Worm (Caenorhabditis elegans) whole organism, dauer: ENCODE measurements around the gene srh-207.
"Not testable (repeated sequence)": the region's sequence is repeated elsewhere in the genome, so short reads cannot be mapped to it uniquely, and the experiment has no call there.

Experiments
- unc-62 ChIP-seq: sonication (generic microtip); optimal IDR thresholded peaks from 2 replicates; lab custom pipeline; 2017; ENCODE audit warnings: missing biosample characterization, missing genetic modification reagents, missing genetic modification characterization

Gene srh-207

DNA sequence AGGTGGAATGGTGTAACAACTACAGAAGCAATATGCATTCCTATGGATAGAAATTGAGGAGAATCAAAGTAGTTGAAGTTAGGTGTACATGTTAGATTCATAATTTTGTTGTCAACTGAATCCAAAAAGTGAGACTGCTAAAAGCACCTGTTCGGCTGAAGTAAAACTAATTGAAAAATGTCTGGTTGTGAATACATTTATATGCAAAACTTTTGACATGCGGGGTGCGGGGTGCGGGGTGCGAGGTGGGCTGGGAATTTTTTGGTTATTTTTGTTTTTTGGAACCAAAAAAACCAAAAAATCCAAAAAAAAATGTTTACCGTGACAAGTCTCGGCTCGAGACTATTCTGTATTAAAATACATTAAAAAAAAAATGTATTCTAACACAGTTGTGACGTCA, at the start of gene srh-207:
Gene srh-207 (minus strand): TSS at position 101 of the 400 bp plus-strand sequence.
- no peak for TF ChIP-seq unc-62 (GFP tag; lab: Kevin White, UChicago)

DNA sequence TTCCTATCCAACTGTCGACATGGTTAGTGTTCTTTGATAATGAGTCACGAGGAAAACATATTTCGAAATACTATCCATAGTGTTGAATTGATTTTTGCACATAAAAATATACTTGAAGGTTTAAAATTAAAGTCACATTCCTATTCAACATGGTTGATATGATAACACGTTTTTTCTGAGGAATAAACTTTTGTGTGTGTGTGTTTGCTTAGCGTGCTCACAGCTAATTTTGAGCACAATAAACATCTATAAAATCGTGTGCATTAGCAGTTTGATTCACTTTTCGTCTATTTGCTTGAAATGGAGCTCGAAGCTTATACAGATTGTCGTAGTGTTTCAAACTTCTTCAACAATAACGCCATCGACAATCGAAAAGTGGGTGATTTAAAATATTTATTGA, 46.5 kb upstream of the srh-207 start, which contains the start of gene ZK228.10:
Gene ZK228.10 (plus strand): TSS at position 301 of the 400 bp plus-strand sequence.
- no peak for TF ChIP-seq unc-62 (GFP tag; lab: Kevin White, UChicago)

DNA sequence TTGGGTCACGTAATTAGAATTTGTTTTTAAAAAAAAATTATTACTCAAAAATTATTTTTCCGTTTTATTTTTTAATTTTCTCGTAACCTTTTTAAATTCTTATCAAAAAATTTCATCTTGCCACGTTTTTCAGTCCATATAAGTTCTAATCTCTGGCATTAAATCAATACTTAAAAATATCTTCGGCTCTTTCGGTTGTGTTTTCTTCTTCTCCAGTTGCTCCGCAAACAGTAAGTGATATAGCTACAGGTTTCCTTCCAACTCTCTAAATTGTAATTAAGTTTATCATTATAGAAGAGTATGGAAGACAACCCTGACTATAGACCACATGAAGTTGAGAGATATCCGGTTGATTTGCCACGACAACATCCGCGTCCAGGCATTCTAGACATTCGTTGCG, 34.1 kb upstream of the srh-207 start, which contains the start of gene ZK228.1:
Gene ZK228.1 (plus strand): TSS at position 301 of the 400 bp plus-strand sequence.
- TF ChIP-seq unc-62 (GFP tag; lab: Kevin White, UChicago) = no peak

DNA sequence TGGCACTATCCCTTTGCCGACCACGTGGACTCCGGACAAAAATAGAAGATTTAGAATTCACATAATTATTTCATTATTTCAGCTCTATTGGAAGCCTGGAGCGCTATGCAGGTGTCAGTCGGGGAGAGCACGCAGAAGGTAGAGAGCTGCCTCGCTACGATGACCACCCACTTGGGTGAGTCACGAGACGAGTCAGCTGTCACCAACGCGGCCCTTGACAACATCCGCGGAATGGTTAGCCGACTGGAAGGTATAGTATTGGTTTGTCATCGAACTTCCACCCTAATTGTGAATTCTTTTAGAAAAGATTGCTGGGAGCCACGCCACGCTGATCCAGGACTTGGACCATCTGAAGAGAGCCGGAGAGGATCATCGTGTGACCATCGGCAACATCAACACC, 29.4 kb upstream of the srh-207 start, which contains the start of gene ZK262.9:
Gene ZK262.9 (plus strand): TSS at position 301 of the 400 bp plus-strand sequence.
- not testable (repeated sequence) for TF ChIP-seq unc-62 (GFP tag; lab: Kevin White, UChicago)

DNA sequence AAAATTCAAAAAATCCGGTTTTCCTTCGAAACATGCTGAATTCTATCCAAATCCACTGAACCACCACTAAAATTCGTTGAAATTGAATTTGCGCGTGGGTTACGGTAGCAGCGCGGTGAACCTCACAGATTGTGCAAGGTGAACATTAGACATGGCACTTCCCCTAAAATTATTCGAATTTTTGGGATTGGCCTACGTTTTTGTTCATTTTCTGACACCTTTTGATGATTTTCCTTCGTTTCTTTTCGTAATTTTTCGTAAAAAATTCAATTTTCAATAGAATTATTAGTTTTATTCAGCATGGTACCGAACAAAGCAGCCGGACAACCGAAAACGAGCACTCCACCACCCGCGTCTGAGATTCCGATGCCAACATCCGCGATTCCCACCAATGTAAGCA, 28.0 kb upstream of the srh-207 start, which contains the start of gene ZK262.8:
Gene ZK262.8 (plus strand): TSS at position 301 of the 400 bp plus-strand sequence.
- TF ChIP-seq unc-62 (GFP tag; lab: Kevin White, UChicago) = no peak

DNA sequence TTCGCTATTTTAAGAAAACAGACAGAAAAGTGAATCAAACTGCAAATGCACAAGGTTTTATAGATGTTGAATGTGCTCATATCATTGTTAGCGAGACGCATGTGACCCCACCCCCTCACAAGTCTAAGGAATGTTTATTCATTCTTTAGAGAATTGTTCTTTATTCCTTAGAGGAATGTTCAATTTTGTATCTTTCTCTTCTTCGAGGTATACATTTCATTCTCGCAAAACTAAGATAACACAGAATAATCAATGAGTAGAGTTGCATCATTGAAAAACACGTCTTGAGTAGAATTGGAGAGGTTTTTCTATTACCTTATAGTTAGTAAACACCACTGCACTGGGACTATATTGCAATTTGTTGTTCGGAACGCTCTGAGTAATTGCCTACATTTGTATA, 24.9 kb upstream of the srh-207 start, which contains the start of gene ZK262.20:
Gene ZK262.20 (minus strand): TSS at position 101 of the 400 bp plus-strand sequence.
- no peak for TF ChIP-seq unc-62 (GFP tag; lab: Kevin White, UChicago)

DNA sequence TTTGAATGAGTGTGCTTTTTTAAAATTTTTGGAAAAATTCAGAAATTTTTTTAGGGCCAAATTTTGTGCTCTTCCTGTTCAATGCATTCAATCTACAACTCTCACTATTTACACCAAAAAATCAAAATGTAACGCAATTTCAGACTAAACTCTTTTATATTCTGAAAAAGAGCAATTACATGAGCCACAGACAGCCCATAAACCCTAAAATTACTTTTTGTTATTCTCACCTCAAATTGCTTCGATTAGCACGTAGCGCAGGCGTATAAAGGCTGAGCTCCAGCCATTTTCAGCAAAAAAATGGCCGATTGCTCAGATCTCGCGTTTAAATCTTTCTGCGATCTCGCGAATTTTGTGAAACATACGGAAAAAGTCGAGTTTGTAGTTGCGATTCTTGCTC, 21.4 kb upstream of the srh-207 start, which contains the start of gene srw-82:
Gene srw-82 (plus strand): TSS at position 301 of the 400 bp plus-strand sequence.
- TF ChIP-seq unc-62 (GFP tag; lab: Kevin White, UChicago) = no peak

DNA sequence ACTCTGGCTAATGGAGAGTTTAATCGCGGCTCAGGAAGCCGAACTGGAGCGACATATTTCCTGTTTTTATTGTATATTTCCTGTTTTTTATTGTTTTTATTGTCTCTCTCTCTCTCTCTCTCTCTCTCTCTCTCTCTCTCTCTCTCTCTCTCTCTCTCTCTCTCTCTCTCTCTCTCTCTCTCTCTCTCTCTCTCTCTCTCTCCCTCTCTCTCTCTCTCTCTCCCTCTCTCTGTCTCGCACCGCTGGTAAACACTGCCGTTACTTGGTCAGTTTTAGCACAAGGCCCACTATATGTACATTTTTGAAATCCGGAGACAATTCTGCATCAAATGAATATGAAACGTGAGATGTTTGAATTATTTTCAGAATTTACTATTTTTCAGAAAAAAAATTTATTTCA, 20.8 kb upstream of the srh-207 start:
- TF ChIP-seq unc-62 (GFP tag; lab: Kevin White, UChicago) = no peak

DNA sequence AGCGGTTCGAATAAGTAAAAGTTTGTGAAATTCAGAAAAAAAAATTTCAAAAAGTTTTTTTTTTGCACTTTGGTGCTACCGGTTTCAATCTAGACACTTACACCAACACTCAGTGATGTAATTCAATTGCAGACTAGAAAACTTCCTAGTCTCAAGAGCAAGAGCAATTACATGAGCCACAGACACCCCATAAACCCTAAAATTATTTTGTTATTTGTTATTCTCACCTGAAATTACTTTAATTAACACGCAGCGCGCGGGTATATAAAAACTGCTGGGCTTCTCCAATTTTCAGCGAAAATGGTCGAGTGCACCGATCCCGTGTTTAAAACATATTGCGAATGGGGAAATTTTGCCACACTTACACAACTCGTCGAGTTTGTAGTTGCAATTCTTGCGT, 16.2 kb upstream of the srh-207 start, which contains the start of gene srw-83:
Gene srw-83 (plus strand): TSS at position 301 of the 400 bp plus-strand sequence.
- TF ChIP-seq unc-62 (GFP tag; lab: Kevin White, UChicago) = no peak

DNA sequence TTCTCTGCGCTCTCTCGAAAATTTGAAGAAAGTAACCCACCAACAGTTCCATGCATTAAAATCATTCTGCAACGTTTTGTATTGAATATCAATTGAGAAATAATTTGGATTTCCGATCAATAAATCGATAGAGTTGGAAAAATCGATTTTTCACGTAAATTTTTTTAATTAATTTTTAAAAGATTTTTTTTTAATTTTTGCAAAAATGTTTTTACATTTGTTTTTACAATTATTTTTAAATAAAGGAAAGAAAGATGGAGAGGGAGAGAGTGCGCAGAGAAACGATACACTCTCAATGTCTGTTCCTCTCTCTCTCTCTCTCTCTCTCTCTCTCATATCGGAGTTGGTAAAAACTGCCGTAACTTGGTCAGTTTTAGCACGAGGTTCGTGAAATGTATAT, 15.5 kb upstream of the srh-207 start, which contains the start of gene ZK262.19:
Gene ZK262.19 (minus strand): TSS at position 101 of the 400 bp plus-strand sequence.
- TF ChIP-seq unc-62 (GFP tag; lab: Kevin White, UChicago) = no peak

DNA sequence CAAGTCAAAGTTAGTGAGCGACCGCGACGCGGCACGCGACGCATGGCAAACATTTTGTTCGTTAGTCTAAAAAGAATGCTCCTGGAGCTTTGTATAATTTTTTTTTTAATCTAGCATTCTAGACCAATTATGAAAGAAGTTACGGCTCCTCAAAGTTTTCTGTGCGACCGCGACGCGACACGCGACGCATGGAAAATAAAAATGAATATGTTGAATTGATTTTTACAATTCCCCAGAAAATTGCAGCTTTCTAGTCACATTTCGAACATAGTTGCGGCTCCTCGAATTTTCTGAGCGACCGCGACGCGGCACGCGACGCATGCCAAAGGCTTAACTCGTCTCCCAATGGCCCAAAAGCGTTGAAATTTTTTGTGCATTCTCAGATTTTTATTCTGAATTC, 14.4 kb upstream of the srh-207 start, which contains the start of gene ZK262.4:
Gene ZK262.4 (minus strand): TSS at position 101 of the 400 bp plus-strand sequence.
- no peak for TF ChIP-seq unc-62 (GFP tag; lab: Kevin White, UChicago)

DNA sequence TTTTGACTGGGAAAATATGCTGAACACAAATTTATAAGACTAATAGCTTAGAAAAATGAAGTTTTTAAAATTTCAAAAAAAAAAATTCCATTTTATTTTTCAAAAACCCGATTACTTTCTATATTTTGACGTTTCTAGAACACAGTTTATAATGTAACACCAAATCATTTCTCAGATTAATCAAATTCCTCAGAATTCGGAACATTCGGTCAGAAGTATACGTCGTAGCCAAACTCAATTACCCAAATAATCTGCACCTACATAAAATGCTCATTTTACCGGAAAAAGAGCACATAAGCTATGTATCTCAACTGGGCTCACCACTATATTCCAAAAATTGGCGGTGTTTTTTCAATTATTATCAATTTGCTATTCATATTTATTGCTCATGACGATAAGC, 10.8 kb upstream of the srh-207 start, which contains the start of gene srj-26:
Gene srj-26 (plus strand): TSS at position 301 of the 400 bp plus-strand sequence.
- TF ChIP-seq unc-62 (GFP tag; lab: Kevin White, UChicago) = no peak

DNA sequence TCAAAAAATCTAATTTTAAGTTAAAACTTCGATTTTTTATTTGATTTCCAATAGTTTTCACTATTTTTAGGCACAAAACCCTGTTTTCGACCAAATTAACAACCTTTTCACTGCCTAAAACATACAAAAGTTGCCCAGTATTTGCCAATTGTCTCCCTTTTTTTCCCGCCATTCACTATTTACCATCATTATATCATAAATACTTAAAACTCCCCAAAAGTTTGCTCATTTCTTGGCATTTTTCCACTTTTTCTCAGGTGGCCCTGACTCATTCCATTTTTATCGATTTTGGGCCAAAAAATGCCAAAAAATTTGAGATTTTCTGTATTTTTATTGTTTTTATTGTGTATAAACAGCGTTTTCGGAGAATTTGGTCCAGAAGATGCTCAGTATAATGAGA, 4.0 kb upstream of the srh-207 start, which contains the start of gene txt-8:
Gene txt-8 (plus strand): TSS at position 301 of the 400 bp plus-strand sequence.
- no peak for TF ChIP-seq unc-62 (GFP tag; lab: Kevin White, UChicago)

DNA sequence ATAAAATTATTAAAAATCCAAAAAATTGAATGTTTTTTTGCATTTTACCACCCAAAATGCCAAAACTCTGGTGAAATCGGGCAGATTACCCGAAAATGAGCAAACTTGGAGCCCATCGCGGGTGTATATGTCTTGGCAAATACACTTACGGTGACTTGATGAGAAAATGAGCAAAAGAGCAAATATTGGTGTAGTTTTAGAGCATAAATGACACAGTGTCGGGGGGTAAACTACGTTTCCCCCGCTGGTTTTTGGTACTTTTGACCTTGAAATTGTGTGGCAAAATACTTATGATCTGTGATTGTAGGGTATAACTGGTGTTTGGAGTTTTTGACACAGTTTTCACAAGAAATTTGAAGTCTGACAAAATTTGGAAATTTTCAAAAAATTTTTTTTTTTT, 2.8 kb upstream of the srh-207 start, which contains the start of gene ZK262.2:
Gene ZK262.2 (minus strand): TSS at position 101 of the 400 bp plus-strand sequence.
- TF ChIP-seq unc-62 (GFP tag; lab: Kevin White, UChicago) = no peak

DNA sequence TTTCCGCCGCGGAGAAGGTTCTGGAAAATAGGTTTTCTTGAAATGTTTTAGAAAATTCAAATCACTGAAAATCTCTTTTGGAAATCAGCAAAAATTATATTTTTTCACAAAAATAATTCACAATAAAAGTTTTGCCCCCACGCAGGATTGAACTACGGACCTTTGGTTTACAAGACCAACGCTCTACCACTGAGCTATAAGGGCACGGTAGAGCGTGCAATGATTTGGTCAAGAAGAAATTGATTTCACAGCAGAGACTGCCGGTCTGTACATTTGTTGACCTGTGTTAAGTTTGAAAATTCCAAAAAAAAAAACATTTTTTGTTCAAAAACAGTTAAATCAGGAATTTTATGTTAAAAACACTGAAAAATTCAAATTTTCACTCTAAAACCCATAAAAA, 2.3 kb upstream of the srh-207 start:
- TF ChIP-seq unc-62 (GFP tag; lab: Kevin White, UChicago) = no peak

DNA sequence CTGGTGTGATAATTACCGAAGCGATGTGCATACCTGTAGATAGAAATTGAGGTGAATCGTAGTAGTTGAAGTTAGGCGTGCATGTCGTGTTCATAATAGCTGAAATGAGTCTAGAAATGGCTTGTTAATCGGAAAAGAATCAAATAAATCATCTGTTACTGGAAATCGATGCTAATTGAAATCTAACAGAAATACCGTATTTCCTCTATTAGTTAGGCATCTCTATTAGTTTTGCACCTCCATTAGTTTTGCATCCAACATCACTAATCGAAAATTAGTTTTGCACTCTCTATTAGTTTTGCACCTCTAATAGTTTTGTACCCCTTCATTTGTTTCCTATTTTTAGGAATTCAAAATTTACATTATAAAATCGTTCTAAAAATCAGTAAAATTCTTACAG, 5.3 kb downstream of the srh-207 start, which contains the start of gene srh-209:
Gene srh-209 (minus strand): TSS at position 101 of the 400 bp plus-strand sequence.
- not testable (repeated sequence) for TF ChIP-seq unc-62 (GFP tag; lab: Kevin White, UChicago)

DNA sequence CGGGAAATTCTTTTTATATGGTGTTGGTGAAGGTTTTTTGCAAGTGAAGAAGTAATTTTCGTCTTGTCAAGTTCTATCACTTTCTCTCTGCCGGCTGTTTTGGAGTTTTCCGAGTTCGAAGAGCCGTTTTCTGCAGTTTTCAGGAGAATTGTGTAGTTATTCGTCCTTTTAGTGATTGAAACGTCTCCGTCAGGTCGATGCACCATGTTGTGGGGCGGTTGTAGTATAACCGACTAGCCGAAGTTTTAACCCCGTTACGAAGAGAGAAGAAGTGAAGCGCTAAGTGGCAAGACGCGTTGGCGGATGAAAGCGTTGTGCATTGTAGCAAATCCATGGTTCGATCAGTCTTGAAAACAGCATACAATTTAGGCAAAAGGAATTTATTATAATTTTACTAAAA, 7.3 kb downstream of the srh-207 start:
- TF ChIP-seq unc-62 (GFP tag; lab: Kevin White, UChicago) = no peak
